Fruit fly (Drosophila melanogaster) whole organism, embryonic: ENCODE results near the gene CG7564.

Source experiments
- Antp ChIP-seq: fragments of 200-800 bp; sonication (Bioruptor generic); optimal IDR thresholded peaks from 3 replicates; lab custom pipeline; 2016; ENCODE audit warnings: missing biosample characterization, missing genetic modification characterization
- Bdp1 ChIP-seq: fragments of 200-800 bp; sonication (Bioruptor generic); optimal IDR thresholded peaks from 3 replicates; lab custom pipeline; 2016; ENCODE audit warnings: missing biosample characterization, missing genetic modification characterization
- BtbVII ChIP-seq: fragments of 200-800 bp; sonication (Bioruptor generic); optimal IDR thresholded peaks from 3 replicates; lab custom pipeline; 2017; ENCODE audit warnings: missing biosample characterization, mild to moderate bottlenecking, missing genetic modification characterization
- CG10147 ChIP-seq: fragments of 200-800 bp; sonication (Bioruptor generic); optimal IDR thresholded peaks from 2 replicates; lab custom pipeline; 2019; ENCODE audit warnings: missing biosample characterization, mild to moderate bottlenecking, missing genetic modification characterization, moderate library complexity
- CG10267 ChIP-seq: fragments of 200-800 bp; sonication (Bioruptor generic); optimal IDR thresholded peaks from 2 replicates; lab custom pipeline; 2018; ENCODE audit warnings: missing biosample characterization, mild to moderate bottlenecking, missing genetic modification characterization, moderate library complexity
- CG10543 ChIP-seq: fragments of 200-800 bp; sonication (Bioruptor generic); optimal IDR thresholded peaks from 3 replicates; lab custom pipeline; 2017; ENCODE audit warnings: missing biosample characterization, mild to moderate bottlenecking, missing genetic modification characterization, moderate library complexity
- CG10959 ChIP-seq: fragments of 200-800 bp; sonication (Bioruptor generic); IDR thresholded peaks from 2 replicates; pipeline ENCODE4 v1.3.6; 2022; ENCODE audit warnings: missing biosample characterization, missing genetic modification characterization
- CG11560 ChIP-seq: fragments of 200-800 bp; sonication (Bioruptor generic); IDR thresholded peaks from 3 replicates; pipeline ENCODE4 v1.3.6; 2022; ENCODE audit warnings: missing biosample characterization, missing genetic modification characterization
- CG12299 ChIP-seq: fragments of 200-800 bp; sonication (Bioruptor generic); optimal IDR thresholded peaks from 2 replicates; lab custom pipeline; 2018; ENCODE audit warnings: missing biosample characterization, mild to moderate bottlenecking, missing genetic modification characterization
- CG14014 ChIP-seq: fragments of 200-800 bp; sonication (Bioruptor generic); IDR thresholded peaks from 2 replicates; pipeline ENCODE4 v1.3.6; 2022; ENCODE audit warnings: missing biosample characterization, missing genetic modification characterization
- CG14667 ChIP-seq: fragments of 200-800 bp; sonication (Bioruptor generic); IDR thresholded peaks from 2 replicates; pipeline ENCODE4 v1.3.6; 2022; ENCODE audit warnings: missing biosample characterization, missing genetic modification characterization
- CG15073 ChIP-seq: fragments of 200-800 bp; sonication (Bioruptor generic); optimal IDR thresholded peaks from 2 replicates; lab custom pipeline; 2016; ENCODE audit warnings: missing biosample characterization, missing genetic modification characterization
- CG15514 ChIP-seq: fragments of 200-800 bp; sonication (Bioruptor generic); optimal IDR thresholded peaks from 3 replicates; lab custom pipeline; 2017; ENCODE audit warnings: missing biosample characterization, missing genetic modification characterization, mild to moderate bottlenecking, moderate library complexity, missing genetic modification reagents
- CG15696 ChIP-seq: fragments of 200-800 bp; sonication (Bioruptor generic); optimal IDR thresholded peaks from 2 replicates; lab custom pipeline; 2019; ENCODE audit warnings: missing biosample characterization, mild to moderate bottlenecking, missing genetic modification characterization, moderate library complexity
- CG16813 ChIP-seq: fragments of 200-800 bp; sonication (Bioruptor generic); IDR thresholded peaks from 3 replicates; pipeline ENCODE4 v1.3.6; 2022; ENCODE audit warnings: missing biosample characterization, missing genetic modification characterization; ENCODE audit not compliant: partially characterized antibody
- CG2202 ChIP-seq: fragments of 200-800 bp; sonication (Bioruptor generic); optimal IDR thresholded peaks from 2 replicates; lab custom pipeline; 2018; ENCODE audit warnings: missing biosample characterization, mild to moderate bottlenecking, missing genetic modification characterization
- CG32767 ChIP-seq: fragments of 200-800 bp; sonication (Bioruptor generic); IDR thresholded peaks from 2 replicates; pipeline ENCODE4 v1.3.6; 2022; ENCODE audit warnings: missing biosample characterization, missing genetic modification characterization
- CG33557 ChIP-seq: fragments of 200-800 bp; sonication (Bioruptor generic); optimal IDR thresholded peaks from 2 replicates; lab custom pipeline; 2019; ENCODE audit warnings: missing biosample characterization, mild to moderate bottlenecking, missing genetic modification characterization, moderate library complexity
- CG34376 ChIP-seq: fragments of 200-800 bp; sonication (Bioruptor generic); optimal IDR thresholded peaks from 2 replicates; lab custom pipeline; 2018; ENCODE audit warnings: missing biosample characterization, mild to moderate bottlenecking, missing genetic modification characterization
- CG6254 ChIP-seq: fragments of 200-800 bp; sonication (Bioruptor generic); optimal IDR thresholded peaks from 3 replicates; lab custom pipeline; 2017; ENCODE audit warnings: mild to moderate bottlenecking, missing biosample characterization, missing genetic modification reagents, missing genetic modification characterization
- CG7357 ChIP-seq: fragments of 200-800 bp; sonication (Bioruptor generic); IDR thresholded peaks from 3 replicates; pipeline ENCODE4 v1.3.6; 2022; ENCODE audit warnings: missing biosample characterization, missing genetic modification characterization
- CG8944 ChIP-seq: fragments of 200-800 bp; sonication (Bioruptor generic); optimal IDR thresholded peaks from 3 replicates; lab custom pipeline; 2016; ENCODE audit warnings: missing biosample characterization, missing genetic modification characterization
- CG9817 ChIP-seq: fragments of 200-800 bp; sonication (Bioruptor generic); optimal IDR thresholded peaks from 2 replicates; lab custom pipeline; 2018; ENCODE audit warnings: missing biosample characterization, mild to moderate bottlenecking, missing genetic modification characterization, moderate library complexity
- CG9876 ChIP-seq: fragments of 200-800 bp; sonication (Bioruptor generic); optimal IDR thresholded peaks from 2 replicates; lab custom pipeline; 2016; ENCODE audit warnings: missing biosample characterization, missing genetic modification characterization
- Dfd ChIP-seq, 2 experiments: fragments of >200 bp; optimal IDR thresholded peaks; 2 replicates each; lab custom pipeline; 2017; ENCODE audit warnings: missing biosample characterization in 2 of 2, missing genetic modification characterization in 2 of 2
- Hr3 ChIP-seq: fragments of 200-800 bp; sonication (Bioruptor generic); optimal IDR thresholded peaks from 3 replicates; lab custom pipeline; 2016; ENCODE audit warnings: missing biosample characterization, missing genetic modification characterization
- Hsf ChIP-seq: fragments of 200-800 bp; sonication (Bioruptor generic); optimal IDR thresholded peaks from 3 replicates; lab custom pipeline; 2016; ENCODE audit warnings: missing biosample characterization, missing genetic modification characterization
- Jarid2 ChIP-seq: fragments of 200-800 bp; sonication (Bioruptor generic); optimal IDR thresholded peaks from 3 replicates; lab custom pipeline; 2017; ENCODE audit warnings: mild to moderate bottlenecking, missing biosample characterization, missing genetic modification reagents, missing genetic modification characterization
- Lim3 ChIP-seq: fragments of 200-800 bp; sonication (Bioruptor generic); IDR thresholded peaks from 2 replicates; pipeline ENCODE4 v1.3.6; 2022; ENCODE audit warnings: missing biosample characterization, missing genetic modification characterization
- MBD-R2 ChIP-seq: fragments of 200-800 bp; sonication (Bioruptor generic); IDR thresholded peaks from 2 replicates; pipeline ENCODE4 v1.3.6; 2022; ENCODE audit warnings: missing biosample characterization, missing genetic modification characterization
- Mrtf ChIP-seq: fragments of 200-800 bp; sonication (Bioruptor generic); IDR thresholded peaks from 3 replicates; pipeline ENCODE4 v1.3.6; 2022; ENCODE audit warnings: missing biosample characterization, missing genetic modification characterization
- NfI ChIP-seq: fragments of 200-800 bp; sonication (Bioruptor generic); optimal IDR thresholded peaks from 3 replicates; lab custom pipeline; 2018; ENCODE audit warnings: missing biosample characterization, mild to moderate bottlenecking, missing genetic modification characterization, moderate library complexity
- Sox102F ChIP-seq: fragments of 200-800 bp; sonication (Bioruptor generic); optimal IDR thresholded peaks from 2 replicates; lab custom pipeline; 2018; ENCODE audit warnings: missing biosample characterization, mild to moderate bottlenecking, missing genetic modification characterization, moderate library complexity
- ac ChIP-seq: fragments of 200-800 bp; sonication (Bioruptor generic); optimal IDR thresholded peaks from 3 replicates; lab custom pipeline; 2017; ENCODE audit warnings: missing biosample characterization, mild to moderate bottlenecking, missing genetic modification characterization
- ap ChIP-seq: fragments of 200-800 bp; sonication (Bioruptor generic); IDR thresholded peaks from 2 replicates; pipeline ENCODE4 v1.3.6; 2022; ENCODE audit warnings: missing biosample characterization, missing genetic modification characterization
- caup ChIP-seq: fragments of 200-800 bp; sonication (Bioruptor generic); optimal IDR thresholded peaks from 3 replicates; lab custom pipeline; 2017; ENCODE audit warnings: missing biosample characterization, mild to moderate bottlenecking, missing genetic modification characterization, moderate library complexity; ENCODE audit not compliant: severe bottlenecking
- cg ChIP-seq: fragments of 200-800 bp; sonication (Bioruptor generic); optimal IDR thresholded peaks from 3 replicates; lab custom pipeline; 2019; ENCODE audit warnings: missing biosample characterization, mild to moderate bottlenecking, missing genetic modification characterization, moderate library complexity
- exex ChIP-seq: fragments of 200-800 bp; sonication (Bioruptor generic); optimal IDR thresholded peaks from 4 replicates; lab custom pipeline; 2018; ENCODE audit warnings: missing biosample characterization, mild to moderate bottlenecking, missing genetic modification characterization, moderate library complexity
- jigr1 ChIP-seq: fragments of 200-800 bp; sonication (Bioruptor generic); IDR thresholded peaks from 3 replicates; pipeline ENCODE4 v1.3.6; 2022; ENCODE audit warnings: missing biosample characterization, missing genetic modification characterization
- lola ChIP-seq, 3 experiments: fragments of >200 bp in 2 of 3; fragments of 200-800 bp in 1 of 3; sonication (Bioruptor generic) in 1 of 3; optimal IDR thresholded peaks; 2 replicates each; lab custom pipeline; 2017 to 2019; ENCODE audit warnings: missing biosample characterization in 3 of 3, missing genetic modification characterization in 3 of 3, mild to moderate bottlenecking in 1 of 3, moderate library complexity in 1 of 3
- mam ChIP-seq: fragments of 200-800 bp; sonication (Bioruptor generic); optimal IDR thresholded peaks from 3 replicates; lab custom pipeline; 2016; ENCODE audit warnings: missing biosample characterization, missing genetic modification characterization
- nau ChIP-seq: fragments of 200-800 bp; sonication (Bioruptor generic); optimal IDR thresholded peaks from 3 replicates; lab custom pipeline; 2017; ENCODE audit warnings: missing biosample characterization, mild to moderate bottlenecking, missing genetic modification characterization, missing genetic modification reagents
- nmo ChIP-seq: fragments of 200-800 bp; sonication (Bioruptor generic); optimal IDR thresholded peaks from 2 replicates; lab custom pipeline; 2018; ENCODE audit warnings: missing biosample characterization, mild to moderate bottlenecking, missing genetic modification characterization, moderate library complexity
- nom ChIP-seq: fragments of 200-800 bp; sonication (Bioruptor generic); optimal IDR thresholded peaks from 2 replicates; lab custom pipeline; 2017; ENCODE audit warnings: missing biosample characterization, missing genetic modification characterization, mild to moderate bottlenecking, moderate library complexity, missing genetic modification reagents
- otp ChIP-seq: fragments of 200-800 bp; sonication (Bioruptor generic); IDR thresholded peaks from 3 replicates; pipeline ENCODE4, ENCODE4 v1.3.6; 2022; ENCODE audit warnings: missing biosample characterization, missing genetic modification characterization
- pnt ChIP-seq: fragments of 200-800 bp; sonication (Bioruptor generic); optimal IDR thresholded peaks from 3 replicates; lab custom pipeline; 2016; ENCODE audit warnings: missing biosample characterization, missing genetic modification characterization
- prd ChIP-seq, 3 experiments: fragments of >200 bp in 2 of 3; fragments of 200-800 bp in 1 of 3; sonication (Bioruptor generic) in 1 of 3; optimal IDR thresholded peaks in 2 of 3; IDR thresholded peaks in 1 of 3; 2 replicates in 2 of 3; 3 replicates in 1 of 3; pipeline versions ENCODE4 v1.3.6 to Lab custom; 2017 to 2022; ENCODE audit warnings: missing biosample characterization in 1 of 3, missing genetic modification characterization in 1 of 3
- rib ChIP-seq: fragments of 200-800 bp; sonication (Bioruptor generic); IDR thresholded peaks from 2 replicates; pipeline ENCODE4 v1.3.6; 2022; ENCODE audit warnings: missing biosample characterization, missing genetic modification characterization
- row ChIP-seq: fragments of 200-800 bp; sonication (Bioruptor generic); IDR thresholded peaks from 3 replicates; pipeline ENCODE4 v1.3.6; 2022; ENCODE audit warnings: missing biosample characterization, missing genetic modification characterization
- schlank ChIP-seq: fragments of 200-800 bp; sonication (Bioruptor generic); optimal IDR thresholded peaks from 2 replicates; lab custom pipeline; 2018; ENCODE audit warnings: missing biosample characterization, mild to moderate bottlenecking, missing genetic modification characterization
- wdn ChIP-seq: fragments of 200-800 bp; sonication (Bioruptor generic); IDR thresholded peaks from 2 replicates; pipeline ENCODE4 v1.3.6; 2022; ENCODE audit warnings: missing biosample characterization, missing genetic modification characterization

Gene CG7564

DNA sequence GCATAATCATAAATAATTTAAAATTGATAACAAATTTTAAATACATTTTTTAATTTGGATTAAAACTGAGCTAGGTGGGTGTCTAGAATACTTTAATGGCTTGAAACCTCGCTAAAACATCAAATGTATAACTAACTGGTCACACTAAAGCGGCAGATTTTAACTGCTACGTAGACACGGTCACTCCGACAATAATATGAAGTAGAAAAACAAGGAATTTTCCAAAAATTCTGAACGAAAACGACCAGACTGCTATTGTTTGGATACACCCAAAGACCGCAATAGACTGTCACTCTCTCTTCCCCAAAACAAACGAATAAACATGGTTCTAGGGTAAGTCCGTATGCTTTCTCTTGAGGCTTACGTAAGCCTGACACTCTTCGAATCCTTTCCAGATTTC is 48.3 kb upstream of the CG7564 start, which contains the start of gene QIL1 (continued):
- no peak for TF ChIP-seq caup (GFP tag; lab: Kevin White, UChicago)
- no peak for TF ChIP-seq exex (tag; lab: Kevin White, UChicago)
- no peak for TF ChIP-seq wdn
- TF ChIP-seq Mrtf: no peak
- no peak for TF ChIP-seq CG10959 (GFP tag; lab: Robert Waterston, UW)
- no peak for TF ChIP-seq CG6254
- TF ChIP-seq ap (GFP tag; lab: Robert Waterston, UW): no peak
- TF ChIP-seq CG32767 (GFP tag; lab: Robert Waterston, UW): no peak
- no peak for TF ChIP-seq Bdp1 (GFP tag; lab: Kevin White, UChicago)
- peak; percentile 51; the same call in 1 of the 3 replicates for TF ChIP-seq jigr1 (GFP tag; lab: Robert Waterston, UW)
- TF ChIP-seq rib (GFP tag; lab: Robert Waterston, UW): no peak
- TF ChIP-seq mam (GFP tag; lab: Kevin White, UChicago): no peak
- TF ChIP-seq prd (optimal IDR thresholded peaks at IDR 0.05; lab: Kevin White, UChicago): no peak
- TF ChIP-seq prd (GFP tag; IDR thresholded peaks at IDR 0.05; lab: Robert Waterston, UW): no peak
- no peak for TF ChIP-seq nau (GFP tag; lab: Kevin White, UChicago)
- no peak for TF ChIP-seq ac (GFP tag; lab: Kevin White, UChicago)
- no peak for TF ChIP-seq Dfd (GFP tag; optimal IDR thresholded peaks at IDR 0.05; lab: Kevin White, UChicago)
- peak; percentile 65 for TF ChIP-seq CG15514 (GFP tag; lab: Kevin White, UChicago)
- no peak for TF ChIP-seq CG15696
- no peak for TF ChIP-seq CG33557
- no peak for TF ChIP-seq CG14014 (GFP tag; lab: Robert Waterston, UW)
- no peak for TF ChIP-seq CG11560 (tag; lab: Robert Waterston, UW)
- no peak for TF ChIP-seq Hsf (GFP tag; lab: Kevin White, UChicago)
- TF ChIP-seq CG7357 (GFP tag; lab: Robert Waterston, UW): no peak
- peak; percentile 29 for TF ChIP-seq Jarid2 (GFP tag; lab: Kevin White, UChicago)
- no peak for TF ChIP-seq CG14667
- TF ChIP-seq schlank: no peak
- TF ChIP-seq CG12299: no peak
- no peak for TF ChIP-seq CG9876 (GFP tag; lab: Kevin White, UChicago)
- TF ChIP-seq Lim3 (GFP tag; lab: Robert Waterston, UW): no peak
- peak; percentile 2 for TF ChIP-seq NfI (GFP tag; lab: Kevin White, UChicago)
- no peak for TF ChIP-seq CG9817 (tag; lab: Kevin White, UChicago)
- no peak for TF ChIP-seq lola (GFP tag; optimal IDR thresholded peaks at IDR 0.05; lab: Kevin White, UChicago)
- no peak for TF ChIP-seq Hr3 (GFP tag; lab: Kevin White, UChicago)
- TF ChIP-seq row: 0 out of 3 replicates have a peak, but pooled peaks have one; percentile 10
- no peak for TF ChIP-seq cg (GFP tag; lab: Kevin White, UChicago)
- TF ChIP-seq otp: no peak
- TF ChIP-seq CG10267 (tag; lab: Kevin White, UChicago): peak; percentile 54
- TF ChIP-seq CG10147: no peak
- peak; percentile 61 for TF ChIP-seq MBD-R2 (GFP tag; lab: Robert Waterston, UW)
- no peak for TF ChIP-seq nom (GFP tag; lab: Kevin White, UChicago)
- TF ChIP-seq Sox102F: no peak
- no peak for TF ChIP-seq CG2202 (tag; lab: Kevin White, UChicago)
- TF ChIP-seq CG8944: no peak
- TF ChIP-seq CG16813 (GFP tag; lab: Robert Waterston, UW): no peak
- TF ChIP-seq Antp (GFP tag; lab: Kevin White, UChicago): no peak
- no peak for TF ChIP-seq BtbVII (GFP tag; lab: Kevin White, UChicago)
- TF ChIP-seq nmo (GFP tag; lab: Kevin White, UChicago): peak; percentile 54
- TF ChIP-seq CG34376 (GFP tag; lab: Kevin White, UChicago): no peak
- no peak for TF ChIP-seq CG15073 (GFP tag; lab: Kevin White, UChicago)
- TF ChIP-seq CG10543 (GFP tag; lab: Kevin White, UChicago): no peak
- TF ChIP-seq pnt: no peak
